Worm (Caenorhabditis elegans): ENCODE measurements around the gene str-94.

ce11 chrV:9225675-9226144 lies 23.4 kb downstream of the str-94 start, which contains the start of gene F07C3.2:
- no peak for TF ChIP-seq nhr-237 (tag; optimal IDR thresholded peaks at IDR 0.05)
- no peak for TF ChIP-seq egl-43 (GFP tag; IDR thresholded peaks at IDR 0.05)
- TF ChIP-seq mxl-2 (GFP tag; conservative IDR thresholded peaks at IDR 0.05), result no peak
- TF ChIP-seq ceh-82 (tag; optimal IDR thresholded peaks at IDR 0.05), result no peak
- no peak for TF ChIP-seq snpc-1.2 (GFP tag; IDR thresholded peaks at IDR 0.05)
- TF ChIP-seq nhr-76 (tag; optimal IDR thresholded peaks at IDR 0.05), result no peak
- TF ChIP-seq zip-11 (GFP tag; IDR thresholded peaks at IDR 0.05), result no peak
- peak in 1 of 2 experiments; percentile 1 for TF ChIP-seq unc-62 (GFP tag; optimal IDR thresholded peaks at IDR 0.05 in 1 of 2)
- no peak for TF ChIP-seq unc-62 (tag; optimal IDR thresholded peaks at IDR 0.05)
- TF ChIP-seq nhr-28 (tag; optimal IDR thresholded peaks at IDR 0.05), result no peak
- TF ChIP-seq fos-1 (tag; optimal IDR thresholded peaks at IDR 0.05), result no peak
